Worm (Caenorhabditis elegans): ENCODE measurements around the gene srd-29.

- TF ChIP-seq snpc-4 (tag; optimal IDR thresholded peaks at IDR 0.05) (no peak), nhr-77 (tag; optimal IDR thresholded peaks at IDR 0.05) (no peak), unc-62 (GFP tag; optimal IDR thresholded peaks at IDR 0.05) (no peak), ztf-11 (tag; optimal IDR thresholded peaks at IDR 0.05) (no peak), mdl-1 (tag; optimal IDR thresholded peaks at IDR 0.05) (no peak)
Measured at ce11 chrV:7643416-7643815, 7.8 kb downstream of the srd-29 start, which contains the start of gene F07C4.11.

All from whole organism, L1 larva.